Worm (Caenorhabditis elegans) whole organism, L2 larva: Measurements from ENCODE around the gene C02B4.3.

Source experiments
- C34F6.9 ChIP-seq: fragments of 150-350 bp; optimal IDR thresholded peaks from 2 replicates; lab custom pipeline; 2014; ENCODE audit warnings: missing biosample characterization, missing genetic modification characterization
- F13H6.1 ChIP-seq: sonication (generic microtip); optimal IDR thresholded peaks from 2 replicates; lab custom pipeline; 2016; ENCODE audit warnings: missing genetic modification characterization, missing compliant biosample characterization
- R02D3.7 ChIP-seq: fragments of 150-350 bp; optimal IDR thresholded peaks from 2 replicates; lab custom pipeline; 2014; ENCODE audit warnings: missing biosample characterization, missing genetic modification characterization
- Y55F3AM.14 ChIP-seq: fragments of 200-800 bp; sonication (Bioruptor generic); optimal IDR thresholded peaks from 2 replicates; lab custom pipeline; 2018; ENCODE audit warnings: mild to moderate bottlenecking, missing genetic modification characterization, missing compliant biosample characterization
- ZK546.5 ChIP-seq: sonication (generic microtip); optimal IDR thresholded peaks from 2 replicates; lab custom pipeline; 2017; ENCODE audit warnings: missing biosample characterization, missing genetic modification characterization
- alr-1 ChIP-seq: fragments of 150-350 bp; optimal IDR thresholded peaks from 2 replicates; lab custom pipeline; 2014; ENCODE audit warnings: missing biosample characterization, missing genetic modification characterization
- ama-1 ChIP-seq: fragments of 150-350 bp; optimal IDR thresholded peaks from 2 replicates; lab custom pipeline; 2018; ENCODE audit warnings: inconsistent platforms
- blmp-1 ChIP-seq: sonication (generic microtip); optimal IDR thresholded peaks from 2 replicates; lab custom pipeline; 2017; ENCODE audit warnings: missing genetic modification characterization, mild to moderate bottlenecking, missing compliant biosample characterization, antibody characterized with exemption, moderate library complexity; ENCODE audit not compliant: insufficient read depth
- ceh-16 ChIP-seq: fragments of 150-350 bp; optimal IDR thresholded peaks from 2 replicates; lab custom pipeline; 2014; ENCODE audit warnings: missing biosample characterization, missing genetic modification characterization
- ceh-82 ChIP-seq: fragments of 150-350 bp; optimal IDR thresholded peaks from 2 replicates; lab custom pipeline; 2014; ENCODE audit warnings: missing biosample characterization, missing genetic modification characterization
- crh-2 ChIP-seq: sonication (generic microtip); optimal IDR thresholded peaks from 2 replicates; lab custom pipeline; 2017; ENCODE audit warnings: missing biosample characterization, missing genetic modification characterization
- dmd-4 ChIP-seq: sonication (generic microtip); optimal IDR thresholded peaks from 2 replicates; lab custom pipeline; 2017; ENCODE audit warnings: missing biosample characterization, missing genetic modification characterization
- elt-1 ChIP-seq: fragments of 150-350 bp; optimal IDR thresholded peaks from 2 replicates; lab custom pipeline; 2014; ENCODE audit warnings: missing biosample characterization, missing genetic modification characterization
- elt-3 ChIP-seq: sonication (generic microtip); optimal IDR thresholded peaks from 2 replicates; lab custom pipeline; 2017; ENCODE audit warnings: missing biosample characterization, missing genetic modification characterization
- fos-1 ChIP-seq: fragments of 150-350 bp; optimal IDR thresholded peaks from 2 replicates; lab custom pipeline; 2014; ENCODE audit warnings: missing biosample characterization, missing genetic modification characterization
- gmeb-1 ChIP-seq: fragments of 150-350 bp; optimal IDR thresholded peaks from 2 replicates; lab custom pipeline; 2014; ENCODE audit warnings: missing biosample characterization, missing genetic modification characterization
- lin-11 ChIP-seq: fragments of 150-350 bp; sonication (generic microtip); optimal IDR thresholded peaks from 2 replicates; lab custom pipeline; 2014; ENCODE audit warnings: missing biosample characterization, missing genetic modification characterization, inconsistent platforms, mixed read lengths
- lin-13 ChIP-seq: fragments of 150-350 bp; optimal IDR thresholded peaks from 2 replicates; lab custom pipeline; 2014; ENCODE audit warnings: missing biosample characterization, missing genetic modification reagents, missing genetic modification characterization
- lin-39 ChIP-seq: fragments of 150-350 bp; optimal IDR thresholded peaks from 2 replicates; lab custom pipeline; 2014; ENCODE audit warnings: missing biosample characterization, missing genetic modification reagents, missing genetic modification characterization
- lsy-2 ChIP-seq, 2 experiments: fragments of 150-350 bp in 1 of 2; sonication (generic microtip) in 1 of 2; optimal IDR thresholded peaks; 2 replicates each; lab custom pipeline; 2014 to 2017; ENCODE audit warnings: missing biosample characterization in 2 of 2, missing genetic modification characterization in 2 of 2
- mab-5 ChIP-seq: fragments of 150-350 bp; optimal IDR thresholded peaks from 2 replicates; lab custom pipeline; 2014; ENCODE audit warnings: missing biosample characterization, missing genetic modification characterization
- mbf-1 ChIP-seq: sonication (generic microtip); optimal IDR thresholded peaks from 2 replicates; lab custom pipeline; 2017; ENCODE audit warnings: missing biosample characterization, missing genetic modification characterization
- mdl-1 ChIP-seq, 2 experiments: fragments of 150-350 bp in 1 of 2; sonication (generic microtip) in 1 of 2; optimal IDR thresholded peaks; 2 replicates each; lab custom pipeline; 2017; ENCODE audit warnings: missing biosample characterization in 2 of 2, missing genetic modification characterization in 2 of 2
- nhr-10 ChIP-seq: sonication (generic microtip); optimal IDR thresholded peaks from 2 replicates; lab custom pipeline; 2017; ENCODE audit warnings: missing biosample characterization, missing genetic modification characterization
- nhr-11 ChIP-seq: fragments of 150-350 bp; optimal IDR thresholded peaks from 2 replicates; lab custom pipeline; 2014; ENCODE audit warnings: missing biosample characterization, missing genetic modification characterization
- nhr-12 ChIP-seq: fragments of 150-350 bp; optimal IDR thresholded peaks from 2 replicates; lab custom pipeline; 2014; ENCODE audit warnings: missing biosample characterization, missing genetic modification characterization
- nhr-129 ChIP-seq: fragments of 150-350 bp; optimal IDR thresholded peaks from 2 replicates; lab custom pipeline; 2014; ENCODE audit warnings: missing biosample characterization, missing genetic modification characterization
- nhr-23 ChIP-seq: fragments of 150-350 bp; optimal IDR thresholded peaks from 2 replicates; lab custom pipeline; 2014; ENCODE audit warnings: missing biosample characterization, missing genetic modification reagents, missing genetic modification characterization
- nhr-237 ChIP-seq: fragments of 150-350 bp; optimal IDR thresholded peaks from 2 replicates; lab custom pipeline; 2014; ENCODE audit warnings: missing biosample characterization, missing genetic modification characterization
- nhr-25 ChIP-seq: fragments of 150-350 bp; sonication (generic microtip); optimal IDR thresholded peaks from 3 replicates; lab custom pipeline; 2014; ENCODE audit warnings: missing biosample characterization, missing genetic modification characterization
- nhr-6 ChIP-seq: fragments of 150-350 bp; optimal IDR thresholded peaks from 2 replicates; lab custom pipeline; 2014; ENCODE audit warnings: missing biosample characterization, missing genetic modification characterization
- nhr-77 ChIP-seq: fragments of 150-350 bp; optimal IDR thresholded peaks from 2 replicates; lab custom pipeline; 2014; ENCODE audit warnings: missing biosample characterization, missing genetic modification characterization
- peb-1 ChIP-seq: fragments of 150-350 bp; optimal IDR thresholded peaks from 2 replicates; lab custom pipeline; 2014; ENCODE audit warnings: missing biosample characterization, missing genetic modification characterization
- skn-1 ChIP-seq: sonication (generic microtip); optimal IDR thresholded peaks from 2 replicates; lab custom pipeline; 2017; ENCODE audit warnings: missing biosample characterization, missing genetic modification characterization
- sma-3 ChIP-seq: sonication (generic microtip); optimal IDR thresholded peaks from 2 replicates; lab custom pipeline; 2016; ENCODE audit warnings: missing genetic modification reagents, missing genetic modification characterization, missing compliant biosample characterization
- sma-9 ChIP-seq, 2 experiments: fragments of 150-350 bp in 1 of 2; sonication (generic microtip) in 1 of 2; optimal IDR thresholded peaks; 2 replicates each; lab custom pipeline; 2014 to 2016; ENCODE audit warnings: missing genetic modification characterization in 2 of 2, mild to moderate bottlenecking in 1 of 2, missing biosample characterization in 1 of 2, missing compliant biosample characterization in 1 of 2, missing genetic modification reagents in 1 of 2, moderate library complexity in 1 of 2
- snpc-4 ChIP-seq: fragments of 150-350 bp; optimal IDR thresholded peaks from 2 replicates; lab custom pipeline; 2014; ENCODE audit warnings: missing biosample characterization, missing genetic modification characterization
- unc-55 ChIP-seq: fragments of 150-350 bp; sonication (generic microtip); optimal IDR thresholded peaks from 3 replicates; lab custom pipeline; 2014; ENCODE audit warnings: missing biosample characterization, missing genetic modification reagents, missing genetic modification characterization
- unc-62 ChIP-seq: fragments of 150-350 bp; optimal IDR thresholded peaks from 2 replicates; lab custom pipeline; 2014; ENCODE audit warnings: missing biosample characterization, missing genetic modification reagents, missing genetic modification characterization
- ztf-4 ChIP-seq: fragments of 150-350 bp; optimal IDR thresholded peaks from 2 replicates; lab custom pipeline; 2014; ENCODE audit warnings: missing biosample characterization, missing genetic modification characterization

C02B4.3 gene

ce11 chrX:12668941-12669501, 9.4 kb upstream of the C02B4.3 start:
- TF ChIP-seq lin-39 (tag; lab: Kevin White, UChicago) (no peak), mab-5 (no peak), peb-1 (no peak), C34F6.9 (tag; lab: Kevin White, UChicago) (no peak), nhr-23 (no peak), nhr-11 (tag; lab: Kevin White, UChicago) (no peak), nhr-6 (tag; lab: Kevin White, UChicago) (no peak), nhr-12 (tag; lab: Kevin White, UChicago) (no peak), ceh-82 (tag; lab: Kevin White, UChicago) (no peak), lsy-2 (tag; optimal IDR thresholded peaks at IDR 0.05; lab: Kevin White, UChicago) (peak in 1 of 2 experiments; percentile 33), crh-2 (tag; lab: Kevin White, UChicago) (peak; percentile 11), sma-9 (GFP tag; optimal IDR thresholded peaks at IDR 0.05; lab: Kevin White, UChicago) (no peak), sma-9 (tag; optimal IDR thresholded peaks at IDR 0.05; lab: Kevin White, UChicago) (no peak), elt-3 (tag; lab: Kevin White, UChicago) (no peak), nhr-129 (tag; lab: Kevin White, UChicago) (no peak), nhr-237 (no peak), unc-55 (no peak), fos-1 (tag; lab: Kevin White, UChicago) (no peak), lin-13 (GFP tag; lab: Kevin White, UChicago) (no peak)

- peak in 1 of 2 experiments; percentile 47 for TF ChIP-seq lsy-2 (tag; optimal IDR thresholded peaks at IDR 0.05; lab: Kevin White, UChicago)
- TF ChIP-seq ceh-16: no peak
- TF ChIP-seq lin-13 (GFP tag; lab: Kevin White, UChicago): no peak
- TF ChIP-seq sma-3 (GFP tag; lab: Kevin White, UChicago): peak; percentile 30
- peak; percentile 11 for TF ChIP-seq fos-1 (tag; lab: Kevin White, UChicago)
- TF ChIP-seq mdl-1 (tag; optimal IDR thresholded peaks at IDR 0.05; lab: Kevin White, UChicago): no peak
- no peak for TF ChIP-seq lin-11 (tag; lab: Kevin White, UChicago)
- peak; percentile 37 for TF ChIP-seq nhr-129 (tag; lab: Kevin White, UChicago)
- TF ChIP-seq gmeb-1 (tag; lab: Kevin White, UChicago): peak; percentile 22
- TF ChIP-seq crh-2 (tag; lab: Kevin White, UChicago): peak; percentile 58
- TF ChIP-seq sma-9 (GFP tag; optimal IDR thresholded peaks at IDR 0.05; lab: Kevin White, UChicago): no peak
- no peak for TF ChIP-seq sma-9 (tag; optimal IDR thresholded peaks at IDR 0.05; lab: Kevin White, UChicago)
- peak; percentile 29 for TF ChIP-seq C34F6.9 (tag; lab: Kevin White, UChicago)
- TF ChIP-seq nhr-6 (tag; lab: Kevin White, UChicago): no peak
- no peak for TF ChIP-seq dmd-4 (tag; lab: Kevin White, UChicago)
- TF ChIP-seq nhr-25 (tag; lab: Kevin White, UChicago): peak; percentile 25
- peak; percentile 40 for TF ChIP-seq ztf-4 (tag; lab: Kevin White, UChicago)
These were observed 8.3 kb upstream of the C02B4.3 start, which contains the start of gene nhr-17 for ce11 chrX:12667804-12668511. nhr-17 (minus strand) TSS chrX:12667854.

- TF ChIP-seq ama-1 (lab: Kevin White, UChicago): peak; percentile 37
- TF ChIP-seq nhr-129 (tag; lab: Kevin White, UChicago): peak; percentile 33
- TF ChIP-seq R02D3.7 (tag; lab: Kevin White, UChicago): no peak
- no peak for TF ChIP-seq Y55F3AM.14 (GFP tag; lab: Kevin White, UChicago)
- TF ChIP-seq ztf-4 (tag; lab: Kevin White, UChicago): no peak
These were observed 6.2 kb upstream of the C02B4.3 start for ce11 chrX:12665799-12666198.

ce11 chrX:12664987-12665451, 5.4 kb upstream of the C02B4.3 start:
- TF ChIP-seq unc-62 (GFP tag; lab: Kevin White, UChicago) (no peak), lin-11 (tag; lab: Kevin White, UChicago) (peak; percentile 60), nhr-10 (tag; lab: Kevin White, UChicago) (no peak), sma-3 (GFP tag; lab: Kevin White, UChicago) (peak; percentile 67), ceh-16 (no peak), elt-3 (tag; lab: Kevin White, UChicago) (no peak), mbf-1 (tag; lab: Kevin White, UChicago) (no peak), nhr-77 (tag; lab: Kevin White, UChicago) (no peak), nhr-25 (tag; lab: Kevin White, UChicago) (peak; percentile 4), alr-1 (tag; lab: Kevin White, UChicago) (no peak), peb-1 (no peak), unc-55 (peak; percentile 63), gmeb-1 (tag; lab: Kevin White, UChicago) (peak; percentile 48), Y55F3AM.14 (GFP tag; lab: Kevin White, UChicago) (peak; percentile 84), skn-1 (tag; lab: Kevin White, UChicago) (no peak), nhr-6 (tag; lab: Kevin White, UChicago) (peak; percentile 45), elt-1 (tag; lab: Kevin White, UChicago) (no peak), snpc-4 (tag; lab: Kevin White, UChicago) (peak; percentile 50), blmp-1 (peak; percentile 37), nhr-23 (no peak), lsy-2 (tag; optimal IDR thresholded peaks at IDR 0.05; lab: Kevin White, UChicago) (peak in 1 of 2 experiments; percentile 51), nhr-237 (no peak), C34F6.9 (tag; lab: Kevin White, UChicago) (peak; percentile 19), nhr-11 (tag; lab: Kevin White, UChicago) (peak; percentile 10), F13H6.1 (tag; lab: Kevin White, UChicago) (peak; percentile 81), ZK546.5 (tag; lab: Kevin White, UChicago) (no peak), nhr-12 (tag; lab: Kevin White, UChicago) (no peak), dmd-4 (tag; lab: Kevin White, UChicago) (no peak), mab-5 (peak; percentile 22), mdl-1 (tag; optimal IDR thresholded peaks at IDR 0.05; lab: Kevin White, UChicago) (peak; percentile 11 to 48)
